Fruit fly (Drosophila melanogaster) whole organism, embryonic: ENCODE measurements around the gene CG6287.

Source experiments
- Adf1 ChIP-seq: fragments of 200-800 bp; sonication (Bioruptor generic); IDR thresholded peaks from 2 replicates; pipeline ENCODE4 v1.3.6; 2022; ENCODE audit warnings: missing biosample characterization, missing genetic modification characterization
- Aef1 ChIP-seq: fragments of 200-800 bp; sonication (Bioruptor generic); IDR thresholded peaks from 3 replicates; pipeline ENCODE4 v1.3.6; 2022; ENCODE audit warnings: missing biosample characterization, missing genetic modification characterization
- Asciz ChIP-seq: fragments of 200-800 bp; sonication (Bioruptor generic); optimal IDR thresholded peaks from 2 replicates; lab custom pipeline; 2017; ENCODE audit warnings: missing biosample characterization, mild to moderate bottlenecking, missing genetic modification characterization, missing genetic modification reagents
- Atf3 ChIP-seq: fragments of 200-800 bp; sonication (Bioruptor generic); optimal IDR thresholded peaks from 3 replicates; lab custom pipeline; 2016; ENCODE audit warnings: missing biosample characterization, missing genetic modification characterization
- Bgb ChIP-seq: fragments of 200-800 bp; sonication (Bioruptor generic); IDR thresholded peaks from 2 replicates; pipeline ENCODE4 v1.3.6; 2022; ENCODE audit warnings: missing biosample characterization, missing genetic modification characterization; ENCODE audit not compliant: partially characterized antibody
- C15 ChIP-seq: fragments of 200-800 bp; sonication (Bioruptor generic); IDR thresholded peaks from 3 replicates; pipeline ENCODE4 v1.3.6; 2022; ENCODE audit warnings: missing biosample characterization, missing genetic modification characterization
- CG10431 ChIP-seq: fragments of 200-800 bp; sonication (Bioruptor generic); optimal IDR thresholded peaks from 3 replicates; lab custom pipeline; 2018; ENCODE audit warnings: missing biosample characterization, mild to moderate bottlenecking, missing genetic modification characterization
- CG10543 ChIP-seq: fragments of 200-800 bp; sonication (Bioruptor generic); optimal IDR thresholded peaks from 3 replicates; lab custom pipeline; 2017; ENCODE audit warnings: missing biosample characterization, mild to moderate bottlenecking, missing genetic modification characterization, moderate library complexity
- CG10979 ChIP-seq: fragments of 200-800 bp; sonication (Bioruptor generic); optimal IDR thresholded peaks from 2 replicates; lab custom pipeline; 2018; ENCODE audit warnings: missing biosample characterization, mild to moderate bottlenecking, missing genetic modification characterization, moderate library complexity
- CG11695 ChIP-seq: fragments of 200-800 bp; sonication (Bioruptor generic); IDR thresholded peaks from 3 replicates; pipeline ENCODE4 v1.3.6; 2022; ENCODE audit warnings: missing biosample characterization, missing genetic modification characterization
- CG12155 ChIP-seq: fragments of 200-800 bp; sonication (Bioruptor generic); optimal IDR thresholded peaks from 3 replicates; lab custom pipeline; 2016; ENCODE audit warnings: missing biosample characterization, missing genetic modification characterization
- CG12744 ChIP-seq: fragments of 200-800 bp; sonication (Bioruptor generic); optimal IDR thresholded peaks from 2 replicates; lab custom pipeline; 2016; ENCODE audit warnings: missing biosample characterization, missing genetic modification characterization
- CG15011 ChIP-seq: fragments of 200-800 bp; sonication (Bioruptor generic); optimal IDR thresholded peaks from 3 replicates; lab custom pipeline; 2018; ENCODE audit warnings: missing biosample characterization, mild to moderate bottlenecking, missing genetic modification characterization
- CG15601 ChIP-seq: fragments of 200-800 bp; sonication (Bioruptor generic); optimal IDR thresholded peaks from 3 replicates; lab custom pipeline; 2019; ENCODE audit warnings: missing biosample characterization, mild to moderate bottlenecking, missing genetic modification characterization, moderate library complexity
- CG1603 ChIP-seq: fragments of 200-800 bp; sonication (Bioruptor generic); optimal IDR thresholded peaks from 2 replicates; lab custom pipeline; 2019; ENCODE audit warnings: missing biosample characterization, mild to moderate bottlenecking, missing genetic modification characterization, moderate library complexity
- CG16815 ChIP-seq: fragments of 200-800 bp; sonication (Bioruptor generic); optimal IDR thresholded peaks from 3 replicates; lab custom pipeline; 2017; ENCODE audit warnings: missing biosample characterization, mild to moderate bottlenecking, missing genetic modification characterization
- CG18599 ChIP-seq: fragments of 200-800 bp; sonication (Bioruptor generic); optimal IDR thresholded peaks from 3 replicates; lab custom pipeline; 2017; ENCODE audit warnings: missing biosample characterization, missing genetic modification characterization, mild to moderate bottlenecking, moderate library complexity, missing genetic modification reagents
- CG2202 ChIP-seq: fragments of 200-800 bp; sonication (Bioruptor generic); optimal IDR thresholded peaks from 2 replicates; lab custom pipeline; 2018; ENCODE audit warnings: missing biosample characterization, mild to moderate bottlenecking, missing genetic modification characterization
- CG31365 ChIP-seq: fragments of 200-800 bp; sonication (Bioruptor generic); optimal IDR thresholded peaks from 2 replicates; lab custom pipeline; 2018; ENCODE audit warnings: missing biosample characterization, mild to moderate bottlenecking, missing genetic modification characterization
- CG33213 ChIP-seq: fragments of 200-800 bp; sonication (Bioruptor generic); optimal IDR thresholded peaks from 3 replicates; lab custom pipeline; 2016; ENCODE audit warnings: missing biosample characterization, missing genetic modification characterization
- CG33557 ChIP-seq: fragments of 200-800 bp; sonication (Bioruptor generic); optimal IDR thresholded peaks from 2 replicates; lab custom pipeline; 2019; ENCODE audit warnings: missing biosample characterization, mild to moderate bottlenecking, missing genetic modification characterization, moderate library complexity
- CG3838 ChIP-seq: fragments of 200-800 bp; sonication (Bioruptor generic); optimal IDR thresholded peaks from 3 replicates; lab custom pipeline; 2016; ENCODE audit warnings: missing biosample characterization, missing genetic modification characterization
- CG4404 ChIP-seq: fragments of 200-800 bp; sonication (Bioruptor generic); IDR thresholded peaks from 2 replicates; pipeline ENCODE4 v1.3.6; 2022; ENCODE audit warnings: missing biosample characterization, missing genetic modification characterization
- CG6683 ChIP-seq: fragments of 200-800 bp; sonication (Bioruptor generic); optimal IDR thresholded peaks from 2 replicates; lab custom pipeline; 2017; ENCODE audit warnings: missing biosample characterization, mild to moderate bottlenecking, missing genetic modification characterization, missing genetic modification reagents
- CG8281 ChIP-seq: fragments of 200-800 bp; sonication (Bioruptor generic); optimal IDR thresholded peaks from 2 replicates; lab custom pipeline; 2018; ENCODE audit warnings: missing biosample characterization, mild to moderate bottlenecking, missing genetic modification characterization, moderate library complexity
- CG8290 ChIP-seq, 3 experiments: fragments of 200-800 bp; sonication (Bioruptor generic); optimal IDR thresholded peaks; 2 replicates each; lab custom pipeline; 2016 to 2019; ENCODE audit warnings: missing biosample characterization in 3 of 3, missing genetic modification characterization in 3 of 3, mild to moderate bottlenecking in 2 of 3, moderate library complexity in 1 of 3
- CG8944 ChIP-seq: fragments of 200-800 bp; sonication (Bioruptor generic); optimal IDR thresholded peaks from 3 replicates; lab custom pipeline; 2016; ENCODE audit warnings: missing biosample characterization, missing genetic modification characterization
- CG9215 ChIP-seq: fragments of 200-800 bp; sonication (Bioruptor generic); IDR thresholded peaks from 2 replicates; pipeline ENCODE4 v1.3.6; 2022; ENCODE audit warnings: missing biosample characterization, missing genetic modification characterization
- CG9932 ChIP-seq: fragments of 200-800 bp; sonication (Bioruptor generic); IDR thresholded peaks from 2 replicates; pipeline ENCODE4 v1.3.6; 2022; ENCODE audit warnings: missing biosample characterization, missing genetic modification characterization
- CTCF ChIP-seq: fragments of 200-800 bp; sonication (Bioruptor generic); optimal IDR thresholded peaks from 2 replicates; lab custom pipeline; 2017; ENCODE audit warnings: missing biosample characterization, mild to moderate bottlenecking, missing genetic modification characterization, moderate library complexity
- D19B ChIP-seq: fragments of 200-800 bp; sonication (Bioruptor generic); optimal IDR thresholded peaks from 2 replicates; lab custom pipeline; 2017; ENCODE audit warnings: missing biosample characterization, mild to moderate bottlenecking, missing genetic modification characterization
- Dip2 ChIP-seq: fragments of 200-800 bp; sonication (Bioruptor generic); IDR thresholded peaks from 2 replicates; pipeline ENCODE4 v1.3.6; 2022; ENCODE audit warnings: missing biosample characterization, missing genetic modification characterization
- GATAe ChIP-seq: fragments of 200-800 bp; sonication (Bioruptor generic); conservative IDR thresholded peaks from 2 replicates; pipeline ENCODE4 v1.3.6; 2022; ENCODE audit warnings: missing biosample characterization, missing genetic modification characterization
- HmgD ChIP-seq: fragments of 200-800 bp; sonication (Bioruptor generic); optimal IDR thresholded peaks from 3 replicates; lab custom pipeline; 2016; ENCODE audit warnings: missing biosample characterization, missing genetic modification characterization
- Hsf ChIP-seq: fragments of 200-800 bp; sonication (Bioruptor generic); optimal IDR thresholded peaks from 3 replicates; lab custom pipeline; 2016; ENCODE audit warnings: missing biosample characterization, missing genetic modification characterization
- Lhr ChIP-seq: fragments of 200-800 bp; sonication (Bioruptor generic); optimal IDR thresholded peaks from 3 replicates; lab custom pipeline; 2017; ENCODE audit warnings: mild to moderate bottlenecking, missing biosample characterization, missing genetic modification reagents, missing genetic modification characterization
- Mrtf ChIP-seq: fragments of 200-800 bp; sonication (Bioruptor generic); IDR thresholded peaks from 3 replicates; pipeline ENCODE4 v1.3.6; 2022; ENCODE audit warnings: missing biosample characterization, missing genetic modification characterization
- NfI ChIP-seq: fragments of 200-800 bp; sonication (Bioruptor generic); optimal IDR thresholded peaks from 3 replicates; lab custom pipeline; 2018; ENCODE audit warnings: missing biosample characterization, mild to moderate bottlenecking, missing genetic modification characterization, moderate library complexity
- Oaz ChIP-seq: fragments of 200-800 bp; sonication (Bioruptor generic); IDR thresholded peaks from 2 replicates; pipeline ENCODE4 v1.3.6; 2022; ENCODE audit warnings: missing biosample characterization, missing genetic modification characterization
- Sox100B ChIP-seq: fragments of 200-800 bp; sonication (Bioruptor generic); optimal IDR thresholded peaks from 3 replicates; lab custom pipeline; 2018; ENCODE audit warnings: missing biosample characterization, mild to moderate bottlenecking, missing genetic modification characterization
- Vsx1 ChIP-seq: fragments of 200-800 bp; sonication (Bioruptor generic); optimal IDR thresholded peaks from 2 replicates; lab custom pipeline; 2017; ENCODE audit warnings: missing biosample characterization, mild to moderate bottlenecking, missing genetic modification characterization, missing genetic modification reagents
- dpn ChIP-seq, 2 experiments: fragments of 200-800 bp; sonication (Bioruptor generic); optimal IDR thresholded peaks; 3 replicates each; lab custom pipeline; 2016; ENCODE audit warnings: missing biosample characterization in 2 of 2, missing genetic modification characterization in 2 of 2
- exex ChIP-seq: fragments of 200-800 bp; sonication (Bioruptor generic); optimal IDR thresholded peaks from 4 replicates; lab custom pipeline; 2018; ENCODE audit warnings: missing biosample characterization, mild to moderate bottlenecking, missing genetic modification characterization, moderate library complexity
- gcm2 ChIP-seq: fragments of 200-800 bp; sonication (Bioruptor generic); optimal IDR thresholded peaks from 2 replicates; lab custom pipeline; 2016; ENCODE audit warnings: missing biosample characterization, missing genetic modification characterization
- grn ChIP-seq: fragments of 200-800 bp; sonication (Bioruptor generic); optimal IDR thresholded peaks from 3 replicates; lab custom pipeline; 2017; ENCODE audit warnings: missing biosample characterization, missing genetic modification characterization
- jumu ChIP-seq: fragments of 200-800 bp; sonication (Bioruptor generic); optimal IDR thresholded peaks from 3 replicates; lab custom pipeline; 2016; ENCODE audit warnings: missing biosample characterization, missing genetic modification characterization
- luna ChIP-seq: fragments of 200-800 bp; sonication (Bioruptor generic); optimal IDR thresholded peaks from 2 replicates; lab custom pipeline; 2016; ENCODE audit warnings: missing biosample characterization, missing genetic modification characterization
- sd ChIP-seq: fragments of 200-800 bp; sonication (Bioruptor generic); optimal IDR thresholded peaks from 3 replicates; lab custom pipeline; 2018; ENCODE audit warnings: missing biosample characterization, mild to moderate bottlenecking, missing genetic modification characterization, moderate library complexity
- sens-2 ChIP-seq: fragments of 200-800 bp; sonication (Bioruptor generic); IDR thresholded peaks from 2 replicates; pipeline ENCODE4 v1.3.6; 2022; ENCODE audit warnings: missing biosample characterization, missing genetic modification characterization
- so ChIP-seq: fragments of 200-800 bp; sonication (Bioruptor generic); IDR thresholded peaks from 3 replicates; pipeline ENCODE4 v1.3.6; 2022; ENCODE audit warnings: missing biosample characterization, missing genetic modification characterization
- sr ChIP-seq: fragments of 200-800 bp; sonication (Bioruptor generic); IDR thresholded peaks from 3 replicates; pipeline ENCODE4 v1.3.6; 2022; ENCODE audit warnings: missing biosample characterization, missing genetic modification characterization
- zf30C ChIP-seq: fragments of 200-800 bp; sonication (Bioruptor generic); optimal IDR thresholded peaks from 3 replicates; lab custom pipeline; 2018; ENCODE audit warnings: missing biosample characterization, mild to moderate bottlenecking, missing genetic modification characterization

CG6287 gene

DNA sequence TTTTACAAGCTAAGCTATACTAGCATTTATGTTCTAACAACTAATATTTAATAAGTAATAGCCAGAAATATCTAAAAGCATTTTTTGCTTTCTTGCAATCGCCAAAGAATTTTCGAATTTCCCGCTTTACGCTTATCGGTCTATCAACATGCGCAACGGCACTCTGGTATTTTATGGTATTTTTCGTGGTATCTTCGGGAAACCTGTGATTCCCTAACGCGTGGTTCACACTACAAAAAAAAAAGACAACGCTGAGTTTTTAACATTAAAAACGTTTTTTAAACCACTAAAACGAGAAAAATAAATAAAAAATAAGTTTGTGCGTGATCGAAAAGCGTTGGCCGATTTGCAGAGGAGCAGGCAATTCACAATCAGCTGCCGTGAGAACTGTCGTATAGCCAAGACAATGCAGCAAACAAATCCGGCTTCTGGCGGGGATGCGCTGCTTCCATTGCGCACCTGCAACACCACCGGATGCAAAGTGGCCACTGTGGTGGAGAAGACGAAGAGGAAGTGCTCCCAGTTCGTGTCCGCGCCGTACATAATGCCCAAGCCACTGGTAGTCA is 23.4 kb upstream of the CG6287 start, which contains the start of gene Boh2 (continued):
- peak; percentile 26 for TF ChIP-seq CG1603 (tag; lab: Kevin White, UChicago)
- TF ChIP-seq Asciz (GFP tag; lab: Kevin White, UChicago): no peak
- TF ChIP-seq CG9932 (GFP tag; lab: Robert Waterston, UW): no peak
- TF ChIP-seq HmgD (GFP tag; lab: Kevin White, UChicago): no peak
- no peak for TF ChIP-seq Sox100B
- TF ChIP-seq Aef1: no peak
- no peak for TF ChIP-seq so (GFP tag; lab: Robert Waterston, UW)
- no peak for TF ChIP-seq Mrtf
- TF ChIP-seq CG33213: no peak
- no peak for TF ChIP-seq CG12155 (GFP tag; lab: Kevin White, UChicago)
- no peak for TF ChIP-seq Adf1 (GFP tag; lab: Robert Waterston, UW)
- no peak for TF ChIP-seq D19B (GFP tag; lab: Kevin White, UChicago)
- no peak for TF ChIP-seq CG8290 (GFP tag; optimal IDR thresholded peaks at IDR 0.05; lab: Kevin White, UChicago)
- no peak for TF ChIP-seq CG8290 (tag; optimal IDR thresholded peaks at IDR 0.05; lab: Kevin White, UChicago)
- no peak for TF ChIP-seq Oaz (GFP tag; lab: Robert Waterston, UW)
- TF ChIP-seq CG15011: no peak
- TF ChIP-seq Dip2 (GFP tag; lab: Robert Waterston, UW): no peak
- TF ChIP-seq CG18599: no peak
- TF ChIP-seq CG15601 (tag; lab: Kevin White, UChicago): no peak
- TF ChIP-seq CTCF (GFP tag; lab: Kevin White, UChicago): peak; percentile 7
- no peak for TF ChIP-seq sr
- TF ChIP-seq GATAe (GFP tag; lab: Robert Waterston, UW): no peak
- no peak for TF ChIP-seq CG11695 (GFP tag; lab: Robert Waterston, UW)
- no peak for TF ChIP-seq jumu (GFP tag; lab: Kevin White, UChicago)
- no peak for TF ChIP-seq Atf3 (GFP tag; lab: Kevin White, UChicago)
- TF ChIP-seq CG8944 (GFP tag; lab: Kevin White, UChicago): no peak
- no peak for TF ChIP-seq sens-2 (GFP tag; lab: Robert Waterston, UW)
- no peak for TF ChIP-seq CG16815 (GFP tag; lab: Kevin White, UChicago)
- TF ChIP-seq CG6683 (GFP tag; lab: Kevin White, UChicago): no peak
- no peak for TF ChIP-seq Hsf (GFP tag; lab: Kevin White, UChicago)
- TF ChIP-seq CG9215: no peak
- TF ChIP-seq Lhr (GFP tag; lab: Kevin White, UChicago): no peak
- no peak for TF ChIP-seq CG10543 (GFP tag; lab: Kevin White, UChicago)
- no peak for TF ChIP-seq C15
- no peak for TF ChIP-seq CG10979 (tag; lab: Kevin White, UChicago)
- TF ChIP-seq CG33557: no peak
- TF ChIP-seq luna (GFP tag; lab: Kevin White, UChicago): no peak
- TF ChIP-seq Vsx1: no peak
- no peak for TF ChIP-seq Bgb (GFP tag; lab: Robert Waterston, UW)
- no peak for TF ChIP-seq CG2202 (tag; lab: Kevin White, UChicago)
- TF ChIP-seq exex (tag; lab: Kevin White, UChicago): no peak
- TF ChIP-seq gcm2 (GFP tag; lab: Kevin White, UChicago): no peak
- no peak for TF ChIP-seq CG3838
- TF ChIP-seq CG10431 (GFP tag; lab: Kevin White, UChicago): no peak
- no peak for TF ChIP-seq NfI (GFP tag; lab: Kevin White, UChicago)
- no peak for TF ChIP-seq CG31365 (tag; lab: Kevin White, UChicago)
- TF ChIP-seq dpn (GFP tag; optimal IDR thresholded peaks at IDR 0.05; lab: Kevin White, UChicago): no peak
- no peak for TF ChIP-seq grn (GFP tag; lab: Kevin White, UChicago)
- TF ChIP-seq zf30C (GFP tag; lab: Kevin White, UChicago): peak; percentile 28
- no peak for TF ChIP-seq sd (tag; lab: Kevin White, UChicago)
- no peak for TF ChIP-seq CG12744 (GFP tag; lab: Kevin White, UChicago)
- TF ChIP-seq CG8281 (tag; lab: Kevin White, UChicago): no peak
- TF ChIP-seq CG4404 (GFP tag; lab: Robert Waterston, UW): no peak
